Worm (Caenorhabditis elegans) whole organism, L3 larva: ENCODE results near the gene ZK1067.3.

Experiments
- ZK546.5 ChIP-seq: sonication (generic microtip); optimal IDR thresholded peaks from 2 replicates; lab custom pipeline; 2017; ENCODE audit warnings: missing biosample characterization, missing genetic modification characterization
- fkh-10 ChIP-seq: sonication (generic microtip); optimal IDR thresholded peaks from 2 replicates; lab custom pipeline; 2017; ENCODE audit warnings: missing biosample characterization, missing genetic modification reagents, missing genetic modification characterization
- jun-1 ChIP-seq: fragments of 150-350 bp; optimal IDR thresholded peaks from 2 replicates; lab custom pipeline; 2014; ENCODE audit warnings: missing biosample characterization, missing genetic modification reagents, missing genetic modification characterization
- nhr-237 ChIP-seq: fragments of 150-350 bp; optimal IDR thresholded peaks from 2 replicates; lab custom pipeline; 2014; ENCODE audit warnings: missing biosample characterization, missing genetic modification characterization
- tbx-2 ChIP-seq: sonication (generic microtip); optimal IDR thresholded peaks from 2 replicates; lab custom pipeline; 2016; ENCODE audit warnings: mild to moderate bottlenecking, missing genetic modification characterization, missing compliant biosample characterization
- unc-62 ChIP-seq: fragments of 150-350 bp; sonication (generic microtip); optimal IDR thresholded peaks from 4 replicates; lab custom pipeline; 2014; ENCODE audit warnings: missing biosample characterization, missing genetic modification reagents, missing genetic modification characterization

DNA sequence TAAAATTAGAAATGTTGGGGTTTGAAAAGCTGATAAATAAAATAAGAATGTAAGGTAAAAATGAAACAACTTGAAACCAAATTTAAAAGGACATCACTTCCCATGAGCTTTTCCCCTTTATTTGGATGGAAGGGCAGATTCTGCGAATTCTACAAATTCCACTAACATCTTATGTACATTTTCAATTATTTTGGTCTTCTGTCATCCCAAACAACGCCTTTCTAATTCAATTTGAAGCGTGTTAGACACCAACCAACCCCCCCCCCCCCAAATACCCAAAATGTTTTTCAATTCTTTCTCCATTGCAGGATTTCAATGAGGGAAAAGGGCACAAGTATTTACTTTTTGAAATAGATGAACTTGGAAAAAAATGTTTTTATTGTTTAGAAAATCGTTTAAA is 42.6 kb downstream of the ZK1067.3 start:
- no peak for TF ChIP-seq tbx-2 (tag; lab: Kevin White, UChicago)
- no peak for TF ChIP-seq unc-62 (GFP tag; lab: Kevin White, UChicago)
- TF ChIP-seq fkh-10 (GFP tag; lab: Kevin White, UChicago), result no peak
- TF ChIP-seq nhr-237 (tag; lab: Kevin White, UChicago), result no peak
- TF ChIP-seq ZK546.5 (tag; lab: Kevin White, UChicago), result no peak
- TF ChIP-seq jun-1 (tag; lab: Kevin White, UChicago), result no peak
